Worm (Caenorhabditis elegans) whole organism, L2 larva: ENCODE data around the gene AH6.3.

ENCODE experiments used
- fos-1 ChIP-seq: fragments of 150-350 bp; optimal IDR thresholded peaks from 2 replicates; lab custom pipeline; 2014; ENCODE audit warnings: missing biosample characterization, missing genetic modification characterization
- lin-13 ChIP-seq: fragments of 150-350 bp; optimal IDR thresholded peaks from 2 replicates; lab custom pipeline; 2014; ENCODE audit warnings: missing biosample characterization, missing genetic modification reagents, missing genetic modification characterization
- lsy-2 ChIP-seq, 2 experiments: fragments of 150-350 bp in 1 of 2; sonication (generic microtip) in 1 of 2; optimal IDR thresholded peaks; 2 replicates each; lab custom pipeline; 2014 to 2017; ENCODE audit warnings: missing biosample characterization in 2 of 2, missing genetic modification characterization in 2 of 2
- nhr-237 ChIP-seq: fragments of 150-350 bp; optimal IDR thresholded peaks from 2 replicates; lab custom pipeline; 2014; ENCODE audit warnings: missing biosample characterization, missing genetic modification characterization
- skn-1 ChIP-seq: sonication (generic microtip); optimal IDR thresholded peaks from 2 replicates; lab custom pipeline; 2017; ENCODE audit warnings: missing biosample characterization, missing genetic modification characterization
- snpc-4 ChIP-seq: fragments of 150-350 bp; optimal IDR thresholded peaks from 2 replicates; lab custom pipeline; 2014; ENCODE audit warnings: missing biosample characterization, missing genetic modification characterization

- TF ChIP-seq skn-1 (no peak), snpc-4 (tag; lab: Kevin White, UChicago) (no peak), lsy-2 (tag; optimal IDR thresholded peaks at IDR 0.05; lab: Kevin White, UChicago) (no peak), fos-1 (tag; lab: Kevin White, UChicago) (no peak), lin-13 (GFP tag; lab: Kevin White, UChicago) (no peak), nhr-237 (tag; lab: Kevin White, UChicago) (no peak)
Observed at ce11 chrII:9554925-9555553, 36.2 kb downstream of the AH6.3 start, which contains the start of gene F35H8.2.
